Fruit fly (Drosophila melanogaster): ENCODE measurements around the gene zuc.

dm6 chr2L:11958729-11959128 is 31.0 kb downstream of the zuc start:
- TF ChIP-seq CG31627 (GFP tag; optimal IDR thresholded peaks at IDR 0.05) (no peak), fd85E (GFP tag; optimal IDR thresholded peaks at IDR 0.05) (no peak), CG9139 (GFP tag; optimal IDR thresholded peaks at IDR 0.05) (no peak), CG8632 (GFP tag; optimal IDR thresholded peaks at IDR 0.05) (no peak), spab (GFP tag; optimal IDR thresholded peaks at IDR 0.05) (no peak), CG10669 (GFP tag; optimal IDR thresholded peaks at IDR 0.05) (no peak), topi (GFP tag; optimal IDR thresholded peaks at IDR 0.05) (no peak), CG7368 (GFP tag; optimal IDR thresholded peaks at IDR 0.05) (no peak), CG11294 (GFP tag; IDR thresholded peaks at IDR 0.05) (no peak), CG11762 (GFP tag; optimal IDR thresholded peaks at IDR 0.05; ENCODE audit: insufficient read depth) (no peak), Sox14 (GFP tag; optimal IDR thresholded peaks at IDR 0.05) (no peak), net (GFP tag; optimal IDR thresholded peaks at IDR 0.05) (no peak), CG3919 (GFP tag; optimal IDR thresholded peaks at IDR 0.05) (no peak)

Measured in whole organism, prepupa.